Fruit fly (Drosophila melanogaster) whole organism, adult: ENCODE measurements around the gene ssp.

ENCODE experiments used
- CG12768 ChIP-seq: fragments of 200-800 bp; sonication (Bioruptor generic); optimal IDR thresholded peaks from 2 replicates; lab custom pipeline; 2017; ENCODE audit warnings: missing biosample characterization, missing genetic modification characterization, mild to moderate bottlenecking, moderate library complexity, missing genetic modification reagents
- CG33017 ChIP-seq: fragments of 200-800 bp; sonication (Bioruptor generic); optimal IDR thresholded peaks from 2 replicates; lab custom pipeline; 2018; ENCODE audit warnings: missing biosample characterization, mild to moderate bottlenecking, missing genetic modification characterization, moderate library complexity
- Crg-1 ChIP-seq: fragments of 200-800 bp; sonication (Bioruptor generic); optimal IDR thresholded peaks from 2 replicates; lab custom pipeline; 2016; ENCODE audit warnings: missing biosample characterization, missing genetic modification characterization
- cic ChIP-seq: fragments of 200-800 bp; sonication (Bioruptor generic); optimal IDR thresholded peaks from 2 replicates; lab custom pipeline; 2017; ENCODE audit warnings: missing biosample characterization, mild to moderate bottlenecking, missing genetic modification characterization, moderate library complexity
- pad ChIP-seq: fragments of 200-800 bp; sonication (Bioruptor generic); optimal IDR thresholded peaks from 3 replicates; lab custom pipeline; 2017; ENCODE audit warnings: missing biosample characterization, missing genetic modification characterization, mild to moderate bottlenecking, moderate library complexity, missing genetic modification reagents
- tj ChIP-seq: fragments of 200-800 bp; sonication (Bioruptor generic); optimal IDR thresholded peaks from 3 replicates; lab custom pipeline; 2017; ENCODE audit warnings: missing biosample characterization, mild to moderate bottlenecking, missing genetic modification characterization, moderate library complexity

- peak; percentile 86 for TF ChIP-seq tj (GFP tag; lab: Kevin White, UChicago)
- no peak for TF ChIP-seq Crg-1 (GFP tag; lab: Kevin White, UChicago)
- no peak for TF ChIP-seq CG12768
- no peak for TF ChIP-seq CG33017 (tag; lab: Kevin White, UChicago)
- TF ChIP-seq cic (GFP tag; lab: Kevin White, UChicago): no peak
- TF ChIP-seq pad (GFP tag; lab: Kevin White, UChicago): peak; percentile 26
Observed at dm6 chr3L:12077348-12077747, 40.7 kb upstream of the ssp start.
